Worm (Caenorhabditis elegans): ENCODE measurements around the gene cki-1.

DNA sequence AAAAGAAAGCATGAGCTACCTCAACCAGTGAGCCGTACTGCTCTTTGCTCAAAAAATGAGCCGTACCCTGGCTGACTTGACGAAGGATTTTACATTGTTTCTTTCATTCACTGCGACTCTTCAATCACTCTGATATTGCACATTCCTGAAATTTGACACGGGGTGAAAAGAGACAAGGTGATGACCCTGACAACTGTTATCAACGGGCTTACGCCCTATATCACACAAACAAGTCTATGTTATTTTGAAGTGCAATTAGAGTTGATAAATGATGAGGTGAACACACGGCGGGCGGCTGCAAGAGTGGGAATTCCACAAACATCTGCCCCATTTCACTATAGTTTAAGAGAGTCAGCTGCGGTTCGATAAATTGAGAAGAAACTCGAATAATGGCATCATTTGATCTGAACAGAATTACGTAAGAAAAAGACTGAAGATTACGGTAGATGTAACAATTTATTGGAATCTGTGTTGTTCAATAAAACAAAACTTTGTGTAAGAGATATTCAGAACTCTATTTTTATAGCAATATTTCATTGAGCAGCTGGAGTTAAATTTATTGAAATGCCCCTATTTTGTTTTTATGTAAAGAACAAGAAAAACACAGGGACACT is 25.7 kb downstream of the cki-1 start:
- TF ChIP-seq ceh-13 (GFP tag; optimal IDR thresholded peaks at IDR 0.05), result no peak
- no peak for TF ChIP-seq ceh-36 (tag; optimal IDR thresholded peaks at IDR 0.05)
- TF ChIP-seq flt-1 (GFP tag; IDR thresholded peaks at IDR 0.05), result no peak
- no peak for TF ChIP-seq hmg-4 (GFP tag; optimal IDR thresholded peaks at IDR 0.05)
- TF ChIP-seq ets-7 (tag; optimal IDR thresholded peaks at IDR 0.05), result no peak
- TF ChIP-seq ama-1 (optimal IDR thresholded peaks at IDR 0.05), result no peak
- no peak for TF ChIP-seq tra-4 (tag; optimal IDR thresholded peaks at IDR 0.05)
- TF ChIP-seq tbx-11 (GFP tag; IDR thresholded peaks at IDR 0.05), result no peak
- TF ChIP-seq hnd-1 (tag; optimal IDR thresholded peaks at IDR 0.05), result no peak

Measured in whole organism, early embryonic.